Worm (Caenorhabditis elegans): Measurements from ENCODE around the gene ZK546.5.

The ZK546.5 gene

ce11 chrII:4955353-4955752 lies 19.7 kb downstream of the ZK546.5 start, which contains the start of gene pbs-3:
Gene pbs-3, minus strand, starts transcription at chrII:4955427.
- peak; percentile 82 for TF ChIP-seq mep-1 (tag; optimal IDR thresholded peaks at IDR 0.05)
- no peak for TF ChIP-seq mab-5 (tag; optimal IDR thresholded peaks at IDR 0.05)
- no peak for TF ChIP-seq elt-3 (tag; optimal IDR thresholded peaks at IDR 0.05)
- peak; percentile 62 for TF ChIP-seq lsy-2 (tag; optimal IDR thresholded peaks at IDR 0.05)
- peak; percentile 19 for TF ChIP-seq pha-4 (tag; optimal IDR thresholded peaks at IDR 0.05)
- TF ChIP-seq drap-1 (GFP tag; optimal IDR thresholded peaks at IDR 0.05) = no peak
- TF ChIP-seq flh-1 (GFP tag; optimal IDR thresholded peaks at IDR 0.05) = no peak
- peak; percentile 26 for TF ChIP-seq hlh-1 (tag; optimal IDR thresholded peaks at IDR 0.05)
- TF ChIP-seq lin-13 (tag; optimal IDR thresholded peaks at IDR 0.05) = peak; percentile 24
- no peak for TF ChIP-seq sem-2 (GFP tag; optimal IDR thresholded peaks at IDR 0.05)
- TF ChIP-seq nhr-237 (tag; optimal IDR thresholded peaks at IDR 0.05) = peak; percentile 72
- no peak for TF ChIP-seq ceh-83 (GFP tag; optimal IDR thresholded peaks at IDR 0.05)
- TF ChIP-seq sptf-1 (tag; optimal IDR thresholded peaks at IDR 0.05) = peak; percentile 27

- TF ChIP-seq hlh-1 (tag; optimal IDR thresholded peaks at IDR 0.05) = peak; percentile 6
- no peak for TF ChIP-seq ham-2 (GFP tag; optimal IDR thresholded peaks at IDR 0.05)
Measured at ce11 chrII:4959719-4960118, 24.1 kb downstream of the ZK546.5 start, which contains the start of gene ulp-2. Gene ulp-2, minus strand, starts transcription at chrII:4959876.

ce11 chrII:4960690-4961089 lies 25.1 kb downstream of the ZK546.5 start:
- TF ChIP-seq ceh-39 (tag; optimal IDR thresholded peaks at IDR 0.05) (no peak), nhr-2 (tag; optimal IDR thresholded peaks at IDR 0.05) (no peak), flh-1 (GFP tag; optimal IDR thresholded peaks at IDR 0.05) (no peak), unc-62 (GFP tag; optimal IDR thresholded peaks at IDR 0.05) (no peak), nhr-76 (tag; optimal IDR thresholded peaks at IDR 0.05) (no peak), nhr-12 (tag; optimal IDR thresholded peaks at IDR 0.05) (no peak), ham-2 (GFP tag; optimal IDR thresholded peaks at IDR 0.05) (no peak), tbx-8 (GFP tag; optimal IDR thresholded peaks at IDR 0.05) (no peak), zip-8 (tag; optimal IDR thresholded peaks at IDR 0.05) (no peak), blmp-1 (tag; optimal IDR thresholded peaks at IDR 0.05) (no peak), nhr-28 (tag; optimal IDR thresholded peaks at IDR 0.05) (no peak), bed-3 (GFP tag; optimal IDR thresholded peaks at IDR 0.05) (no peak), ceh-43 (GFP tag; optimal IDR thresholded peaks at IDR 0.05) (no peak), hlh-1 (tag; optimal IDR thresholded peaks at IDR 0.05) (no peak), sptf-1 (tag; optimal IDR thresholded peaks at IDR 0.05) (no peak), lsy-2 (tag; optimal IDR thresholded peaks at IDR 0.05) (no peak)

ce11 chrII:4966576-4966975 lies 31.0 kb downstream of the ZK546.5 start:
- no peak for TF ChIP-seq ces-1 (GFP tag; optimal IDR thresholded peaks at IDR 0.05)

ce11 chrII:4967636-4968035 lies 32.0 kb downstream of the ZK546.5 start:
- TF ChIP-seq sem-2 (GFP tag; optimal IDR thresholded peaks at IDR 0.05) = no peak
- no peak for TF ChIP-seq nhr-237 (tag; optimal IDR thresholded peaks at IDR 0.05)
- no peak for TF ChIP-seq mab-5 (tag; optimal IDR thresholded peaks at IDR 0.05)
- TF ChIP-seq lin-32 (GFP tag; optimal IDR thresholded peaks at IDR 0.05) = no peak
- no peak for TF ChIP-seq nhr-28 (tag; optimal IDR thresholded peaks at IDR 0.05)
- no peak for TF ChIP-seq nhr-12 (tag; optimal IDR thresholded peaks at IDR 0.05)
- no peak for TF ChIP-seq bed-3 (GFP tag; optimal IDR thresholded peaks at IDR 0.05)
- TF ChIP-seq M03D4.4 (tag; optimal IDR thresholded peaks at IDR 0.05) = no peak
- no peak for TF ChIP-seq zip-8 (tag; optimal IDR thresholded peaks at IDR 0.05)
- TF ChIP-seq hlh-1 (tag; optimal IDR thresholded peaks at IDR 0.05) = no peak
- no peak for TF ChIP-seq tbx-8 (GFP tag; optimal IDR thresholded peaks at IDR 0.05)
- no peak for TF ChIP-seq snpc-4 (tag; optimal IDR thresholded peaks at IDR 0.05)
- TF ChIP-seq unc-120 (tag; optimal IDR thresholded peaks at IDR 0.05; ENCODE audit: poor library complexity, severe bottlenecking) = no peak
- no peak for TF ChIP-seq ces-1 (GFP tag; optimal IDR thresholded peaks at IDR 0.05)
- no peak for TF ChIP-seq elt-1 (tag; optimal IDR thresholded peaks at IDR 0.05; ENCODE audit: borderline replicate concordance, insufficient read depth)
- TF ChIP-seq ham-2 (GFP tag; optimal IDR thresholded peaks at IDR 0.05) = no peak
- TF ChIP-seq cnd-1 (tag; optimal IDR thresholded peaks at IDR 0.05) = no peak
- no peak for TF ChIP-seq nhr-2 (tag; optimal IDR thresholded peaks at IDR 0.05)

Data from whole organism, mixed stage, embryonic.